Fruit fly (Drosophila melanogaster): ENCODE results near the gene CG11975.
A peak's percentile ranks its signal among the peaks of the same experiment; 100 is the strongest.

CG11975 gene

DNA sequence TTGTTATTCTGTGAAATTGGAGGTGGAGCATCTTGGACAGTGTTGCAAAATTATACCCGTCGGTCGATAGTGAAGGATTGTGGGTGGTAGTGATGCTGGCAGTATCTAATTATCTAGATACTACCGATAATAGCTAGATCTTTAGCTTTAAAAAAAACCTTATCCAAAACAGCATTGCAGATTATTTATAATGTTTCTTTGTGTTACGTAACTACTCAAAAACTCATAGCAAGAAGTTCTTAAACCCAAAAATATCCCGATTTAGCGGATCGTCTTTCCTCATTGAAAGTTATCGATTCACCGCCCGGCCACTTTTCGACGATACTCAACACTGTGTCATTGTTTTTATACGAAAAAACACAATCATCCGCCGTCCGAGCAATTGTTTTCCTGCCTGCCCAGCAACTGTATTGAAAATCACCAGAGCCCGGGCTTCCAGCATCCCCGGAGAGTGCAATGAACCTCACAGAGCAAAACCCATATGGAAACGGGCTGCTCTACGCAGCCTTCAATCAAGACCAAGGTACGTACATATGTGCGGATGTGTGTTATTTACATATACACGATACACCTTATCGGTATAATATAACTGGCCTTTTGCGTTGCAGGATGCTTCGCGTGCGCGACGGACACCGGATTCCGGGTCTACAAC, at the start of gene CG11975:
Gene CG11975 (plus strand): TSS at position 326 of the 652 bp plus-strand sequence.
- peak; percentile 73 for TF ChIP-seq noc (tag; optimal IDR thresholded peaks at IDR 0.05)

DNA sequence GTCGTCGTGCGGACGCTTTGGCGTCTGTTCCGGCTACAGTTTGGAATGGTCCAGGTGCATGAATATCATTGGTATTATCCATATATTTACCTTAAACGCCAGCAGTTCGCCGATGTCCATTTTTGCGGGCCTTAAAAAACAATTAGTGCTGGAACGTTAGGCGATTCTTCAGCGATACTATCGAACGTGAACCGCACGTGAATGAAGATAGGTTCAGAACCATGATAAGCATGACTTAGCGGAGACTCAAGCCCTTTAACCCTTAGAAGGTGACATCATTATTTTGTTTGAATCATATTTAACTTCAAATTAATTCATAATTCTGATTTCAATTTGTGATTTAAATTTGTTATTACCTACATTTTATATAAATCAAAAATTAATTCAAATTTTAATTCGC, 48.2 kb upstream of the CG11975 start, which contains the start of gene CG11964:
Gene CG11964 (minus strand): TSS at position 155 of the 400 bp plus-strand sequence.
- no peak for TF ChIP-seq noc (tag; optimal IDR thresholded peaks at IDR 0.05)

DNA sequence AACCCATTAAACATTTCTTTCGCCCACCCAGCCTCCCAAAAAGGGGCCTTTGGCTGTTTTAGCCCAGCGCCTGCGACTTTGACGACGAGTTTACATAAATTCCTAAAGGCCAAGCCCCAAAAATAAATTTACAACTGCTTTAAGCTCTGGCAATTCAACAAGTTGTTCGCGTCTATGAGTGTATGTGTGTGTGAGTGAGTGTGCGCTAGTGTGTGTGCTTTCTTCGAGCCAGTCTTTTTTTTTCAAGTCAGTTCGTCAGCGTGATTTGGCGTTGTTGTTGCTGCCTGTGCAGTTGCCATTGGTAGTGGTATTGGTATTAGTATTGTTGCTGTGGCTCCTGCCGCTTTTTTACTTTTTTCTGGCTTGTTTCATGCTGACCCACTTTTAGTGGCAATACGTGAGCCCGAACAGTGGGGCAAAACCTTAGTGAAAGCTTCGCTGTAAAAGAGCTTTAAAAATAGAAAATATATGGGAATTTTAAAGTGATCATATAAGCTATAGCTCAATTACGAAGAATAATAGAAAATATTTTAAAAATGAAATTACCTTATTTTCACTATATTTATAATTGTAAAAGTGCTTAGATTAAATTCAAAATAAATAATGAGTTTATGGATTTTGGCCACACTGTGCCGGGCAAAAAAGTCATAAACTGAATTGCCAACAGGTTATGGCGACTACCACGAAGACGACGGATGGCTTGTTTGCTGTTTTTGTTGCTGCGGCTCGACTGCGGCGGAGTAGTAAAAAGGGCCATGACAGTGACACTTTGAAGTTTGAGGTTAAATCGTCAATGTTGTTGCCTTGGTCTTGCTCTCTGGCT, 47.3 kb upstream of the CG11975 start:
- peak; percentile 72 for TF ChIP-seq noc (tag; optimal IDR thresholded peaks at IDR 0.05)

DNA sequence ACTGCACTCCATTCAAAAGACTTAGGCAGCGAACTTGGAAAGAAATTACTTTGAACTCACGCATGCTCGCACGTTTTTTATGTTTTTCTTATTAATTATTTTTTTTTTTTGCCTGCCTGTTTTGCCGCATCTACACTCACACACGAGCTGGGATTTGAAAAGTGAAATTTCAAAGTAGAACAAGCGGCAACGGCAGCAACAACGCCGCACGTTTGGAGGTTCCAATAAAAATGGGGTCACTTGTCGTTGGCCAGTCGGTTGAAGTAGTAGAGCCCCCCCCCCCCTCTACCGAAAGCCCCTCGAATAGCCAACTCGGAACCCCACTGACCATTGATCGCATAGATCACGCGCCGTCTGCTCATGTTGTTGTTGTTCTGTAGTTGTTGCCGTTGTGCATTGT, 46.6 kb upstream of the CG11975 start:
- no peak for TF ChIP-seq noc (tag; optimal IDR thresholded peaks at IDR 0.05)

DNA sequence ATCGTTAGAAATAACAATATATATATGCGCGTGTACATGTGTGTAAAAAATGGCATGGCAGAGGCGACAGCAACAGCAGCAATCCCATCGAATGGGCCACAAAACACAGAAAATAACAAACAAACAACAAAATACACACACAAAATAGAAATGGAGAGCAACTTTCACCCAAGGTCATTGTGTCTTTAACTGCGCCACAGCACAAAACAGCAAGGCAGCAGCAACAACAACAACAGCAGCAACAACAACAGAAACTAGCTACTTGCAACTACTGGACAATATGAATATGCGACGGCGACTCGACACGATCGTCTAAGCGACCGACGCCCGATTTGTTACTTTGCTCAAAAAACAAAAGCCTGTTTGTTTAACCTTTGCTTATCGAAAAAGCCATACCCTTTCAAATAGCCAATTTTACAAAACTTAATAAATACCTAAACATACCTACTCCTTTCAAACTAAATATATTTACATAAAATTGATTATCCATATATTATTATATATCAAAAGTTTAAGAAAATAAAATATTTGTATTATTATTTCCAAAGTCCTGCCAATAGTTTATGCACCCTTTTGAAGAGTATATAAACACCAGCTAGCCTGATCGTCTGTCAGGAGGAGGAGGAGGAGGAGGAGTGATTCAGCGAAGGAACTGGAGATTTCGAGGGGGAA, 45.2 kb upstream of the CG11975 start:
- TF ChIP-seq noc (tag; optimal IDR thresholded peaks at IDR 0.05) = no peak

DNA sequence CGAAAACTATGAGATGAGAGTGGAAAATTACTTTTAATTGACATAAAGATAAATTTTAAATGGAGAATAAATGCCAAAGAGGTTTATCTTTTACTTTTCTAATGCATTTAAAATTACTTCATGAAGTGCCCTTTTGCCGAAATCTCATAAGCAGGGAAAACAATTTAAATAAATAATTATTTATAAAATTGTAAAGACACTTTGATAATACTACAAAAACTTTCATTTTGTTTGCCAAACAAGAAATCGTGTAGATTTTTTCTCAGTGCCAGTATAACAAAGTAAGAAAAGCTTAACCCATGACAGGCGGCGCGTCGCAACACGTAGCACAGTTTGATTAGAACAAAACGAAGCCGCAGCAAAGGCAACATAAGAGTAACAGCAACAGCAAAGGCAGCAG, 44.2 kb upstream of the CG11975 start:
- no peak for TF ChIP-seq noc (tag; optimal IDR thresholded peaks at IDR 0.05)

DNA sequence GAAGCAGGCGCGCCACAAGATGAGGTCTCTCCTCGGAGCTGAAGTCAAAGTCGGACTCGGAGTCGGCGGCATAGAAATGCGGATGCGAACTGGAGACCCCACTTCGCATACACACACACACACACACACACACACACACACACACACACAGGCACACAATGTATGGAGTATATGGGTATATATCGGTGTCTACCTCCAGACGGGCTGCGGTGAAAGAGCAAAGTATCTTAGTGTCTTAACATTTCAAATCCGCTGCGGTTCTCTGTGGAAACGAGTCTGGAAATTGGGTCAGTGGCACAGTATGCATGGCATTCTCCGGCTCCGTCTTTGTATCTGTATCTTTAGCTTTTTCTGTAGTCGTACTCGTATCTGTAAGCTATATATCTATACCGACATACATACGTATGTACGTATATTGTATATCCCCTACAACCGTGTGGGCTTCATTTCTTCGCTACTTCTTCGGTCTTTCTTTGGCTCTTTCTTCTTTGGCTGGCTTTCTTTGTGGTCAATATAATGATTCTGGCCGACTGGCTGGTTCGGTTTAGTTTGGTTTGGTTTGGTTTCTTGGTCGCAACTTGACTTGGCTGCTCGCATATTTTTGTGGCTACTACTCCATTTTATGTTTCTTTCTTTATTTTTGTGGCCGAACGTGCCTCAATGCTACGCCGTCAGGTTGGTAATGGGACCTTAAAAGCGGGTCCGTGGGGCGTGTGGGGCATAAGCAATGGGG, 43.6 kb upstream of the CG11975 start:
- TF ChIP-seq noc (tag; optimal IDR thresholded peaks at IDR 0.05) = no peak

DNA sequence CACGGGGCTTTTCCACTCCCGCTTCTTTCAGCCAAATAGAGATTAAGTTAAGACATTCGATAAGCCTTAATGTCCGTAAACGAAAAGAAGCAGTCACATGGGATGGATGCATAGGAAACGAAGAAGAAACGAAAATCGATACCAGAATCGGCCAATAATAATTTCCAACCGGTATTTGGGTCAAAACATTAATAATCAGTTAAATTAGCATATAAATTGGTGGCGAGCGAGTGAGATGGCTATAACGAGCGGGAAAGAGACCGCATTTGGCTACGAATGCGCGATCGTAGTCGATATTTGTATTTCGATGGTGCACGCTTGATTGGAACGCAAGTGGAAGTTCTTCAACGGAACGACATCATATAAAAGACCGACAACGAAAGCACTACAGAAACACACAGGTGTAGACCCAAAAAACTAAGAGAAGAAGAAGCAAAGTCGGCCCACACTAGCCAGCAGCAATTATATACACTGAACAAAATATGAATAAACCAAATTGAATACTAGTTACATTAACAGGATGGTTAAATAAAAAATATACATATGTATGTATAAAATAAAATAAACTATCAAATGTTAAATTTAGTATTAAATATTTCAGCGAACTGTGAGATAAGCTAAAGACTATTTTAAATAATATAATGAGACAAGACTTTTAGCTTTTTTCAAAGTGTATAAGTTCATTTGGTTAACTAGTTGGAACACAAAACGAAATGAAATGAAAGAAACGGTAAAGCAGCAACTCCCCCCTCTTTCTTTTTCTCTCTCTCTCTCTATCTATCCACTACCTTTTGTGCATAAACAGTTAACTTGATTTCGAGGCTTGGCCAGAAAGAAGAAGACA, 38.3 kb upstream of the CG11975 start:
- TF ChIP-seq noc (tag; optimal IDR thresholded peaks at IDR 0.05) = peak; percentile 13

DNA sequence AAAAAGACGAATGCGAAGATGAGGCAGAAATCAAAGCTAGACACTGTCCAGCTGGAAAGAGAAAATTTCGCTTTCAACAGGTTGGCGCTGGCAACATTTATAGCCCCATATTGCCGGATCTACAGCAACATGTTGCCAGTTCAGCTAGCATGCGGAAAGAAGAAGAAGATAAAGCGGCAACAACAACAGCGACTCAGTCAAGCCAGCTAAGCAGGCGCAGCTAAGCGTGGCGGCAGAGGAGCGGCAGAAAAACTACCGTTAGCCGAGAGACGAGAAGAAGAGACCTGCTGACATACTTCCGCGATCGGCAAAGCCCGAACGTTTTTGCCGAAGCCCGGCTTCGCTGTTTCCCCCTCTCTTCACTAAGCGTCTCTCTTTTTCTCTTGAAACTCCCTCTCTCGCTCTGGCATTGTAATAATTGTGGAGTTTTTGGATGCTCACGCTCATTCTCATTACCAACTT, 37.7 kb upstream of the CG11975 start:
- TF ChIP-seq noc (tag; optimal IDR thresholded peaks at IDR 0.05) = no peak

DNA sequence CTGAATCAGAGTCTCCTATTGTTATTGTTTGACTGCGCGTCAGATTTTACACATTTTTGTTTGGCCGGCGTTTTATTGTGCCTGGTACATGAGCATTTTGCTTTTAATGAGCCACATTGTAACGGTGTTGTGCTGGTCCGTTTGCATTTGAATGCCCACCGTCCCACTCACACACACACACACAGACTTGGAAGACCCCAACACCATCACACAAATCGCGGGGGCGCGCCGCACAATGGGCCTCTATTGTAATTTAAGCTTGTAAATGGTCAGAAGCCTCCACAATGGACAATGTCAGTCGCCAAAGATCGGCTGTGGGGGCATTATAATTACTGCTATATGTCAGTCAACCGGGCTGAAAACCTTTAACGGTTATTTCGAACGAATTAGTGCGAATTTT, 36.7 kb upstream of the CG11975 start:
- no peak for TF ChIP-seq noc (tag; optimal IDR thresholded peaks at IDR 0.05)

DNA sequence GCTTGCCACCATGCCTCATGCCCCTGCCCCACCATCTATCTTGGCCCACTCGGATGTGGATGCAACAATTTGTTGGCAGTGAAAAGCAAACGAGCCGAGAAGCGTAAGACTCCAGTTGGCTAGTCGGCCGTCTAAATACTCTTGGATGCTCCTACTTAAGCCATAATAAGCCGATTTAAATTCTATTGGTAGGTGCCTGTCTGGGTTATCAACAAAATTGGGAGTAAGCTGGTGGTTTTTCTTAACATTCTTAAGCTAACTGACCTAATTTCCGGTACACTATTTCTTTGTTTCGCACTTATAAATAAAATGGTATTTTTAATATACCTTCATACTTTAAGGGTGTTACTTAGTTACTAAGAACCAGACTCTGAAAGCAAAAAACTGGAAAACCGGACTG, 35.3 kb upstream of the CG11975 start:
- TF ChIP-seq noc (tag; optimal IDR thresholded peaks at IDR 0.05) = no peak

DNA sequence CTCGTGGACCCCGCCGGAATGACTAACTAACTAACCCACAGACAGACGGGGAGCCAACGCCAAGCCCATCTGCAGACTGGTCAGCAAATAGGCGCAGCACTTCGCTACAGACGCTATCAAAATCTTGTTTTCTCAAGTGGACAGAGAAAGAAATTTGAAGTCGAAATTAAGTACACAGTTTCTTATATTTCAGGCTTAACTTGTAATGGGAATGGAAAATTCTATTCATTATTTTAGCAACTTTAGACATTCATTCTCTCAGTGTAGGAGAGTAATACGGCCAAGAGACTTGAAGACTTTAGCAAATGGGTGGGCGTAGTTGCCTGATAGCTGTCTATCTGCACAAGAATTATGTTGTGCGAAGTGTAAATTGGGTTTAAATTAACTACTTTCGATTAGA, 34.8 kb upstream of the CG11975 start:
- TF ChIP-seq noc (tag; optimal IDR thresholded peaks at IDR 0.05) = no peak

DNA sequence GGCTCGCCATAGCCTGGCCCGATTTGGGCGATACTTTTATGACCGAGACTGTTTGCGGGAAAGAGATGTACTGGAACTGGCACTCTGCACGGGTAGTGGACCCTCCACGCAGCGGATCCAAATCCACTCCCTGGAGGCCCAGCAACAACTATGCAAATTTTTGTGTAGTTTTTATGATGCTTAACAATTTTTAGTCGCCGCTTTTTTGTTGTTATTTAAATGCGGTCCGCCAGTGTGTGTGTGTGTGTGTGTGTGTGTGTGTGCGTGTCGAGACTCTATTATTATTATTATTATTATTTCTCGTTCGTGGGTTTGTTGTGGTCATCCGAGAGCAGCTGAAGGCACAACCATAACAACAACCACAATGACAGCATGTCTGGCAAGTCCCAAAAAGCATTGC, 33.9 kb upstream of the CG11975 start:
- TF ChIP-seq noc (tag; optimal IDR thresholded peaks at IDR 0.05) = no peak

DNA sequence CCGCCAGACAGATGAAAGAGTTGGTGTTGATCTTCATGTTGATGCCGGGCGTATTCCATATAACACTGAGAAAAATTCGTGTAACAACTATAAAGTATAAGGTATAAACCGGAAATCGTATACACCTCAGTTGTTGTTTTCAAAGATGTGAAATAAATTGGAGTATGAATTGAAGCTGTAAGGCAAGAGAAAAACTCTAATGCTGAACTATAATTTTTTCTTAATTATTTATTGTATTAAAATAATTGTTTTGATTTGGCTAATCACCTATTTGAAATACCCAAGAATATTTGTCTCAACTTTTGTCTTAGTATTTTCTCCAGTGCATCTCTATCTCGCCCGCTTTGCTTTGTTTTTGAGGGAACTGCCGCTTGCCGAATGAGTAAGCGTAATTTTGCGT, 32.7 kb upstream of the CG11975 start:
- peak; percentile 52 for TF ChIP-seq noc (tag; optimal IDR thresholded peaks at IDR 0.05)

Data from whole organism, larva.